Fruit fly (Drosophila melanogaster) whole organism, embryonic: Measurements from ENCODE around the gene CG3149.

Experiments
- CG10267 ChIP-seq: fragments of 200-800 bp; sonication (Bioruptor generic); optimal IDR thresholded peaks from 2 replicates; lab custom pipeline; 2018; ENCODE audit warnings: missing biosample characterization, mild to moderate bottlenecking, missing genetic modification characterization, moderate library complexity
- CG10274 ChIP-seq: fragments of 200-800 bp; sonication (Bioruptor generic); optimal IDR thresholded peaks from 3 replicates; lab custom pipeline; 2017; ENCODE audit warnings: missing biosample characterization, mild to moderate bottlenecking, missing genetic modification characterization
- CG10979 ChIP-seq: fragments of 200-800 bp; sonication (Bioruptor generic); optimal IDR thresholded peaks from 2 replicates; lab custom pipeline; 2018; ENCODE audit warnings: missing biosample characterization, mild to moderate bottlenecking, missing genetic modification characterization, moderate library complexity
- CG11695 ChIP-seq: fragments of 200-800 bp; sonication (Bioruptor generic); IDR thresholded peaks from 3 replicates; pipeline ENCODE4 v1.3.6; 2022; ENCODE audit warnings: missing biosample characterization, missing genetic modification characterization
- CG12104 ChIP-seq: fragments of 200-800 bp; sonication (Bioruptor generic); optimal IDR thresholded peaks from 3 replicates; lab custom pipeline; 2016; ENCODE audit warnings: missing biosample characterization, missing genetic modification characterization
- CG1602 ChIP-seq: fragments of 200-800 bp; sonication (Bioruptor generic); optimal IDR thresholded peaks from 3 replicates; lab custom pipeline; 2016; ENCODE audit warnings: missing biosample characterization, missing genetic modification characterization
- CG17186 ChIP-seq: fragments of 200-800 bp; sonication (Bioruptor generic); optimal IDR thresholded peaks from 3 replicates; lab custom pipeline; 2017; ENCODE audit warnings: missing biosample characterization, missing genetic modification reagents, missing genetic modification characterization
- CG18599 ChIP-seq: fragments of 200-800 bp; sonication (Bioruptor generic); optimal IDR thresholded peaks from 3 replicates; lab custom pipeline; 2017; ENCODE audit warnings: missing biosample characterization, missing genetic modification characterization, mild to moderate bottlenecking, moderate library complexity, missing genetic modification reagents
- CG2678 ChIP-seq: fragments of 200-800 bp; sonication (Bioruptor generic); optimal IDR thresholded peaks from 3 replicates; lab custom pipeline; 2019; ENCODE audit warnings: missing biosample characterization, mild to moderate bottlenecking, missing genetic modification characterization, moderate library complexity
- CG4617 ChIP-seq: fragments of 200-800 bp; sonication (Bioruptor generic); optimal IDR thresholded peaks from 3 replicates; lab custom pipeline; 2016; ENCODE audit warnings: missing biosample characterization, missing genetic modification characterization, borderline replicate concordance
- CG5180 ChIP-seq: fragments of 200-800 bp; sonication (Bioruptor generic); optimal IDR thresholded peaks from 3 replicates; lab custom pipeline; 2017; ENCODE audit warnings: missing biosample characterization, missing genetic modification characterization, mild to moderate bottlenecking, moderate library complexity, missing genetic modification reagents
- CG6791 ChIP-seq: fragments of 200-800 bp; sonication (Bioruptor generic); IDR thresholded peaks from 3 replicates; pipeline ENCODE4 v1.3.6; 2022; ENCODE audit warnings: missing biosample characterization, missing genetic modification characterization; ENCODE audit not compliant: partially characterized antibody
- CG7928 ChIP-seq: fragments of 200-800 bp; sonication (Bioruptor generic); optimal IDR thresholded peaks from 2 replicates; lab custom pipeline; 2017; ENCODE audit warnings: missing biosample characterization, mild to moderate bottlenecking, missing genetic modification characterization
- Doc3 ChIP-seq: fragments of 200-800 bp; sonication (Bioruptor generic); IDR thresholded peaks from 3 replicates; pipeline ENCODE4 v1.3.6; 2022; ENCODE audit warnings: missing biosample characterization, missing genetic modification characterization; ENCODE audit not compliant: partially characterized antibody
- Dref ChIP-seq: fragments of 200-800 bp; sonication (Bioruptor generic); IDR thresholded peaks from 2 replicates; pipeline ENCODE4 v1.3.6; 2022; ENCODE audit warnings: missing biosample characterization, missing genetic modification characterization
- Gsc ChIP-seq: fragments of 200-800 bp; sonication (Bioruptor generic); IDR thresholded peaks from 2 replicates; pipeline ENCODE4 v1.3.6; 2022; ENCODE audit warnings: missing biosample characterization, missing genetic modification characterization
- Gug ChIP-seq: fragments of 200-800 bp; sonication (Bioruptor generic); IDR thresholded peaks from 4 replicates; pipeline ENCODE4 v1.3.6; 2022; ENCODE audit warnings: missing biosample characterization, missing genetic modification characterization
- HLH3B ChIP-seq: fragments of 200-800 bp; sonication (Bioruptor generic); IDR thresholded peaks from 2 replicates; pipeline ENCODE4 v1.3.6; 2022; ENCODE audit warnings: missing biosample characterization, missing genetic modification characterization
- Jarid2 ChIP-seq: fragments of 200-800 bp; sonication (Bioruptor generic); optimal IDR thresholded peaks from 3 replicates; lab custom pipeline; 2017; ENCODE audit warnings: mild to moderate bottlenecking, missing biosample characterization, missing genetic modification reagents, missing genetic modification characterization
- MTF-1 ChIP-seq: fragments of 200-800 bp; sonication (Bioruptor generic); optimal IDR thresholded peaks from 2 replicates; lab custom pipeline; 2018; ENCODE audit warnings: missing biosample characterization, mild to moderate bottlenecking, missing genetic modification characterization, borderline replicate concordance
- Med ChIP-seq: fragments of 200-800 bp; sonication (Bioruptor generic); peaks from one replicate; lab custom pipeline; 2016; ENCODE audit warnings: missing biosample characterization, missing genetic modification characterization, mild to moderate bottlenecking, inconsistent platforms, moderate library complexity
- Oli ChIP-seq: fragments of 200-800 bp; sonication (Bioruptor generic); optimal IDR thresholded peaks from 2 replicates; lab custom pipeline; 2018; ENCODE audit warnings: missing biosample characterization, mild to moderate bottlenecking, missing genetic modification characterization, moderate library complexity
- PHDP ChIP-seq: fragments of 200-800 bp; sonication (Bioruptor generic); optimal IDR thresholded peaks from 3 replicates; lab custom pipeline; 2018; ENCODE audit warnings: missing biosample characterization, mild to moderate bottlenecking, missing genetic modification characterization, moderate library complexity
- Rfx ChIP-seq: fragments of 200-800 bp; sonication (Bioruptor generic); IDR thresholded peaks from 2 replicates; pipeline ENCODE4 v1.3.6; 2022; ENCODE audit warnings: missing biosample characterization, missing genetic modification characterization
- Scr ChIP-seq: fragments of 200-800 bp; sonication (Bioruptor generic); IDR thresholded peaks from 2 replicates; pipeline ENCODE4 v1.3.6; 2022; ENCODE audit warnings: missing biosample characterization, missing genetic modification characterization; ENCODE audit not compliant: partially characterized antibody
- ac ChIP-seq: fragments of 200-800 bp; sonication (Bioruptor generic); optimal IDR thresholded peaks from 3 replicates; lab custom pipeline; 2017; ENCODE audit warnings: missing biosample characterization, mild to moderate bottlenecking, missing genetic modification characterization
- al ChIP-seq: fragments of 200-800 bp; sonication (Bioruptor generic); IDR thresholded peaks from 2 replicates; pipeline ENCODE4 v1.3.6; 2022; ENCODE audit warnings: missing biosample characterization, missing genetic modification characterization
- bab2 ChIP-seq: fragments of 200-800 bp; sonication (Bioruptor generic); optimal IDR thresholded peaks from 2 replicates; lab custom pipeline; 2016; ENCODE audit warnings: missing biosample characterization, missing genetic modification characterization
- btn ChIP-seq: fragments of 200-800 bp; sonication (Bioruptor generic); optimal IDR thresholded peaks from 2 replicates; lab custom pipeline; 2016; ENCODE audit warnings: missing biosample characterization, missing genetic modification characterization
- cwo ChIP-seq: fragments of 200-800 bp; sonication (Bioruptor generic); optimal IDR thresholded peaks from 3 replicates; lab custom pipeline; 2017; ENCODE audit warnings: missing biosample characterization, missing genetic modification characterization, mild to moderate bottlenecking, moderate library complexity, missing genetic modification reagents
- da ChIP-seq: fragments of 200-800 bp; sonication (Bioruptor generic); optimal IDR thresholded peaks from 2 replicates; lab custom pipeline; 2016; ENCODE audit warnings: missing biosample characterization, missing genetic modification characterization
- esg ChIP-seq: fragments of 200-800 bp; sonication (Bioruptor generic); conservative IDR thresholded peaks from 2 replicates; pipeline ENCODE4 v1.3.6; 2022; ENCODE audit warnings: missing biosample characterization, missing genetic modification characterization
- fu2 ChIP-seq: fragments of 200-800 bp; sonication (Bioruptor generic); optimal IDR thresholded peaks from 2 replicates; lab custom pipeline; 2016; ENCODE audit warnings: missing biosample characterization, missing genetic modification characterization
- gt ChIP-seq: fragments of 200-800 bp; sonication (Bioruptor generic); IDR thresholded peaks from 2 replicates; pipeline ENCODE4 v1.3.6; 2022; ENCODE audit warnings: missing biosample characterization, missing genetic modification characterization
- kah ChIP-seq: fragments of 200-800 bp; sonication (Bioruptor generic); optimal IDR thresholded peaks from 2 replicates; lab custom pipeline; 2018; ENCODE audit warnings: missing biosample characterization, mild to moderate bottlenecking, missing genetic modification characterization
- klu ChIP-seq: fragments of 200-800 bp; sonication (Bioruptor generic); IDR thresholded peaks from 2 replicates; pipeline ENCODE4 v1.3.6; 2022; ENCODE audit warnings: missing biosample characterization, missing genetic modification characterization
- kni ChIP-seq: fragments of 200-800 bp; sonication (Bioruptor generic); optimal IDR thresholded peaks from 3 replicates; lab custom pipeline; 2017; ENCODE audit warnings: mild to moderate bottlenecking, missing biosample characterization, missing genetic modification reagents, missing genetic modification characterization
- nau ChIP-seq: fragments of 200-800 bp; sonication (Bioruptor generic); optimal IDR thresholded peaks from 3 replicates; lab custom pipeline; 2017; ENCODE audit warnings: missing biosample characterization, mild to moderate bottlenecking, missing genetic modification characterization, missing genetic modification reagents
- p53 ChIP-seq: fragments of 200-800 bp; sonication (Bioruptor generic); optimal IDR thresholded peaks from 2 replicates; lab custom pipeline; 2016; ENCODE audit warnings: missing biosample characterization, missing genetic modification characterization
- pfk ChIP-seq: fragments of 200-800 bp; sonication (Bioruptor generic); optimal IDR thresholded peaks from 2 replicates; lab custom pipeline; 2018; ENCODE audit warnings: missing biosample characterization, mild to moderate bottlenecking, missing genetic modification characterization, moderate library complexity
- pnt ChIP-seq: fragments of 200-800 bp; sonication (Bioruptor generic); optimal IDR thresholded peaks from 3 replicates; lab custom pipeline; 2016; ENCODE audit warnings: missing biosample characterization, missing genetic modification characterization
- schlank ChIP-seq: fragments of 200-800 bp; sonication (Bioruptor generic); optimal IDR thresholded peaks from 2 replicates; lab custom pipeline; 2018; ENCODE audit warnings: missing biosample characterization, mild to moderate bottlenecking, missing genetic modification characterization
- sim ChIP-seq: fragments of 200-800 bp; sonication (Bioruptor generic); IDR thresholded peaks from 2 replicates; pipeline ENCODE4 v1.3.6; 2022; ENCODE audit warnings: missing biosample characterization, missing genetic modification characterization
- stwl ChIP-seq: fragments of 200-800 bp; sonication (Bioruptor generic); optimal IDR thresholded peaks from 3 replicates; lab custom pipeline; 2018; ENCODE audit warnings: missing biosample characterization, mild to moderate bottlenecking, missing genetic modification characterization, moderate library complexity
- tin ChIP-seq: fragments of 200-800 bp; sonication (Bioruptor generic); optimal IDR thresholded peaks from 3 replicates; lab custom pipeline; 2016; ENCODE audit warnings: missing biosample characterization, missing genetic modification characterization
- tup ChIP-seq: fragments of 200-800 bp; sonication (Bioruptor generic); optimal IDR thresholded peaks from 2 replicates; lab custom pipeline; 2016; ENCODE audit warnings: missing biosample characterization, mild to moderate bottlenecking, missing genetic modification characterization, moderate library complexity
- wek ChIP-seq: fragments of 200-800 bp; sonication (Bioruptor generic); optimal IDR thresholded peaks from 3 replicates; lab custom pipeline; 2018; ENCODE audit warnings: missing biosample characterization, mild to moderate bottlenecking, missing genetic modification characterization, moderate library complexity

The CG3149 gene

dm6 chrX:5672243-5673051 is 22.6 kb downstream of the CG3149 start, which contains the start of gene RpL35 (continued):
- TF ChIP-seq pfk (GFP tag; lab: Kevin White, UChicago) (peak; percentile 51), esg (no peak), CG10267 (peak; percentile 42), gt (no peak), kni (peak; percentile 68), bab2 (GFP tag; lab: Kevin White, UChicago) (peak; percentile 8), Doc3 (GFP tag; lab: Robert Waterston, UW) (0 out of 3 replicates have a peak, but pooled peaks have one; percentile 40), al (peak; percentile 31; the same call in 1 of the 2 replicates), HLH3B (GFP tag; lab: Robert Waterston, UW) (0 out of 2 replicates have a peak, but pooled peaks have one; percentile 5), Gug (GFP tag; lab: Robert Waterston, UW) (peak; percentile 19; the same call in 1 of the 4 replicates), CG10274 (GFP tag; lab: Kevin White, UChicago) (peak; percentile 11), CG4617 (GFP tag; lab: Kevin White, UChicago) (peak; percentile 60), Med (GFP tag; lab: Kevin White, UChicago) (peak; percentile 90), CG7928 (no peak), kah (GFP tag; lab: Kevin White, UChicago) (peak; percentile 43), wek (GFP tag; lab: Kevin White, UChicago) (peak; percentile 56), CG17186 (peak; percentile 80), CG5180 (GFP tag; lab: Kevin White, UChicago) (peak; percentile 46), Gsc (GFP tag; lab: Robert Waterston, UW) (no peak), CG1602 (GFP tag; lab: Kevin White, UChicago) (no peak), p53 (no peak), stwl (tag; lab: Kevin White, UChicago) (no peak), Rfx (GFP tag; lab: Robert Waterston, UW) (peak; percentile 37; the same call in 1 of the 2 replicates), CG11695 (GFP tag; lab: Robert Waterston, UW) (0 out of 3 replicates have a peak, but pooled peaks have one; percentile 23), tin (GFP tag; lab: Kevin White, UChicago) (no peak), Jarid2 (GFP tag; lab: Kevin White, UChicago) (peak; percentile 24), schlank (tag; lab: Kevin White, UChicago) (peak; percentile 58), CG2678 (tag; lab: Kevin White, UChicago) (peak; percentile 41), Oli (tag; lab: Kevin White, UChicago) (peak; percentile 2), btn (no peak), CG18599 (GFP tag; lab: Kevin White, UChicago) (peak; percentile 31), CG10979 (tag; lab: Kevin White, UChicago) (peak; percentile 18), Dref (GFP tag; lab: Robert Waterston, UW) (peak; percentile 60), da (GFP tag; lab: Kevin White, UChicago) (no peak), CG12104 (GFP tag; lab: Kevin White, UChicago) (no peak), cwo (no peak), MTF-1 (peak; percentile 65), fu2 (GFP tag; lab: Kevin White, UChicago) (peak; percentile 23), klu (GFP tag; lab: Robert Waterston, UW) (no peak), tup (GFP tag; lab: Kevin White, UChicago) (no peak), pnt (GFP tag; lab: Kevin White, UChicago) (no peak), CG6791 (GFP tag; lab: Robert Waterston, UW) (no peak; the same call in 2 of the 3 replicates), sim (0 out of 2 replicates have a peak, but pooled peaks have one; percentile 17), Scr (peak; percentile 52), ac (GFP tag; lab: Kevin White, UChicago) (no peak), PHDP (peak; percentile 49), nau (GFP tag; lab: Kevin White, UChicago) (peak; percentile 52)
